Fruit fly (Drosophila melanogaster): ENCODE measurements around the gene Cpr76Bb.

Cpr76Bb gene

DNA sequence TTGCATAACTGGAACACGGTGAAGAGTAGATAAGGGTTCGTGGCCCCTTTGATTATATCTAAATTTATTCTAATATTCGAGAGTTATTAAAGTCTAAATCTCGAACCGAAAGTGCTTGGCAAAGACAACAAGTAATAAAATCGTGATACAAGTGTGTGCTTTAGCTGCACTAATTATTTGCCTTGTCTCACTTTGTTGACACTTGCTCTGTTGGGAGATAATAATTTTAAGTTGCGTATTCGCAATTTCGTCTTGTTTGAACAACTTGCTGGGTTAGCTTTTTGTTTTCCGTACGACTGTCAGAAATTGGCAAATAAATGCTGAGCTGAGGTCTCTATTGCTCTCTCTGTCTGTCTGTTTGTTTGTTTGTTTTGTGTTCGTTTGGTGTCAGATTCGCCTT, 14.7 kb upstream of the Cpr76Bb start (continued):
- no peak for TF ChIP-seq HLH106 (tag; optimal IDR thresholded peaks at IDR 0.05)
- no peak for TF ChIP-seq CG9705 (GFP tag; optimal IDR thresholded peaks at IDR 0.05)
- no peak for TF ChIP-seq dmrt93B (GFP tag; optimal IDR thresholded peaks at IDR 0.05)
- TF ChIP-seq Dif (GFP tag; optimal IDR thresholded peaks at IDR 0.05; ENCODE audit: partially characterized antibody) = no peak
- TF ChIP-seq woc (GFP tag; optimal IDR thresholded peaks at IDR 0.05) = no peak
- no peak for TF ChIP-seq Myc (optimal IDR thresholded peaks at IDR 0.05)
- TF ChIP-seq Hr78 (GFP tag; optimal IDR thresholded peaks at IDR 0.05) = no peak
- no peak for TF ChIP-seq CG32264 (GFP tag; optimal IDR thresholded peaks at IDR 0.05)
- no peak for TF ChIP-seq lola (GFP tag; optimal IDR thresholded peaks at IDR 0.05)
- TF ChIP-seq OdsH (GFP tag; optimal IDR thresholded peaks at IDR 0.05) = peak; percentile 60
- TF ChIP-seq Hnf4 (GFP tag; optimal IDR thresholded peaks at IDR 0.05) = peak; percentile 47
- peak; percentile 17 for TF ChIP-seq Jra (GFP tag; optimal IDR thresholded peaks at IDR 0.05)
- TF ChIP-seq dl (GFP tag; optimal IDR thresholded peaks at IDR 0.05; ENCODE audit: insufficient read depth in 1 of 2, partially characterized antibody in 2 of 2) = no peak

dm6 chr3L:19512672-19513071, 6.8 kb upstream of the Cpr76Bb start:
- TF ChIP-seq dsf (GFP tag; optimal IDR thresholded peaks at IDR 0.05; ENCODE audit: borderline replicate concordance) (no peak), dmrt93B (GFP tag; optimal IDR thresholded peaks at IDR 0.05) (no peak), Dfd (GFP tag; optimal IDR thresholded peaks at IDR 0.05) (peak; percentile 70), ey (GFP tag; optimal IDR thresholded peaks at IDR 0.05) (no peak)

- peak; percentile 55 for TF ChIP-seq fru (GFP tag; optimal IDR thresholded peaks at IDR 0.05)
- peak; percentile 62 for TF ChIP-seq h (GFP tag; optimal IDR thresholded peaks at IDR 0.05)
- TF ChIP-seq Myc (optimal IDR thresholded peaks at IDR 0.05) = peak; percentile 42
- peak; percentile 65 for TF ChIP-seq rgr (GFP tag; optimal IDR thresholded peaks at IDR 0.05)
- TF ChIP-seq Vsx2 (GFP tag; optimal IDR thresholded peaks at IDR 0.05; ENCODE audit: partially characterized antibody) = no peak
- TF ChIP-seq CG9705 (GFP tag; optimal IDR thresholded peaks at IDR 0.05) = peak; percentile 73
- TF ChIP-seq HLH106 (tag; optimal IDR thresholded peaks at IDR 0.05) = peak; percentile 66
- peak; percentile 83 for TF ChIP-seq Hr83 (GFP tag; optimal IDR thresholded peaks at IDR 0.05; ENCODE audit: poor library complexity, severe bottlenecking)
- TF ChIP-seq sv (GFP tag; optimal IDR thresholded peaks at IDR 0.05) = peak; percentile 60
- no peak for TF ChIP-seq N (GFP tag; optimal IDR thresholded peaks at IDR 0.05)
- peak; percentile 47 for TF ChIP-seq br (GFP tag; optimal IDR thresholded peaks at IDR 0.05)
- TF ChIP-seq dmrt93B (GFP tag; optimal IDR thresholded peaks at IDR 0.05) = peak; percentile 84
- no peak for TF ChIP-seq Rel (GFP tag; optimal IDR thresholded peaks at IDR 0.05)
- no peak for TF ChIP-seq Rel (tag; optimal IDR thresholded peaks at IDR 0.05)
- TF ChIP-seq lola (GFP tag; optimal IDR thresholded peaks at IDR 0.05) = no peak
Observed at dm6 chr3L:19516547-19516946, 2.9 kb upstream of the Cpr76Bb start.

- TF ChIP-seq Mio (GFP tag; optimal IDR thresholded peaks at IDR 0.05) (no peak), CrebA (GFP tag; optimal IDR thresholded peaks at IDR 0.05; ENCODE audit: borderline replicate concordance) (no peak), tai (GFP tag; optimal IDR thresholded peaks at IDR 0.05) (no peak), foxo (GFP tag; optimal IDR thresholded peaks at IDR 0.05) (no peak)
Observed at dm6 chr3L:19518232-19518631, 1.2 kb upstream of the Cpr76Bb start, which contains the start of gene Cpr76Ba. Cpr76Ba (minus strand) TSS chr3L:19518332.

- TF ChIP-seq fru (GFP tag; optimal IDR thresholded peaks at IDR 0.05) = no peak
Observed at dm6 chr3L:19520645-19521044, 1.2 kb downstream of the Cpr76Bb start, which contains the start of gene Cpr76Bc. Cpr76Bc (plus strand) TSS chr3L:19520945.

dm6 chr3L:19521093-19521492, 1.6 kb downstream of the Cpr76Bb start:
- TF ChIP-seq dmrt93B (GFP tag; optimal IDR thresholded peaks at IDR 0.05) (no peak), woc (GFP tag; optimal IDR thresholded peaks at IDR 0.05) (no peak), Rel (GFP tag; optimal IDR thresholded peaks at IDR 0.05) (no peak), Rel (tag; optimal IDR thresholded peaks at IDR 0.05) (no peak), sv (GFP tag; optimal IDR thresholded peaks at IDR 0.05) (no peak), tai (GFP tag; optimal IDR thresholded peaks at IDR 0.05) (no peak), fru (GFP tag; optimal IDR thresholded peaks at IDR 0.05) (no peak), ey (GFP tag; optimal IDR thresholded peaks at IDR 0.05) (no peak), br (GFP tag; optimal IDR thresholded peaks at IDR 0.05) (no peak), Hnf4 (GFP tag; optimal IDR thresholded peaks at IDR 0.05) (no peak), HLH106 (tag; optimal IDR thresholded peaks at IDR 0.05) (no peak), CG9705 (GFP tag; optimal IDR thresholded peaks at IDR 0.05) (no peak), GATAd (GFP tag; optimal IDR thresholded peaks at IDR 0.05) (no peak), Vsx2 (GFP tag; optimal IDR thresholded peaks at IDR 0.05; ENCODE audit: partially characterized antibody) (no peak), jim (GFP tag; optimal IDR thresholded peaks at IDR 0.05) (no peak), N (GFP tag; optimal IDR thresholded peaks at IDR 0.05) (no peak), foxo (GFP tag; optimal IDR thresholded peaks at IDR 0.05) (no peak), Mio (GFP tag; optimal IDR thresholded peaks at IDR 0.05) (no peak)

Measured in whole organism, wandering third instar larva.